Worm (Caenorhabditis elegans): ENCODE results near the gene C36H8.1.

DNA sequence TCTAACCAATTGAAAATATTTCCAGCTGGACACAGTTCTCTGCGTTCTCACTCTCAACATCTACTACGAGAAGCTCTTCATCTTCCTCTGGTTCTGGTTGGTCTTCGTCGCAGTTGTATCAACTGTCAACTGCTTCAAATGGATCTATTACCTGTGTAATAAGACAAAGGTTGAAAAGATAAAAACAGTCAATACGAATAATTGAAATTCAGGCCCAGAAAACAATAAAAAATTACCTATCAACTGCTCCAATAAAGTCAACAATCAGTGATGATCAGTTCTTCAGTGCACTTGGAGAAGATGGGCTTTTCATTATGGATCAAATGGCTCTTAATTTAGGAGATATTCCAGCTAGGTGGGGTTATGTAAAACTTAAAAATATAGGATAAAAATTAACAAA lies 4.1 kb upstream of the C36H8.1 start:
- TF ChIP-seq pha-4 (tag; optimal IDR thresholded peaks at IDR 0.05) (no peak), ztf-11 (tag; optimal IDR thresholded peaks at IDR 0.05) (no peak), nhr-76 (tag; optimal IDR thresholded peaks at IDR 0.05) (no peak), nhr-12 (tag; optimal IDR thresholded peaks at IDR 0.05) (no peak), mep-1 (tag; optimal IDR thresholded peaks at IDR 0.05) (no peak), lsy-2 (tag; optimal IDR thresholded peaks at IDR 0.05) (no peak), lin-32 (GFP tag; optimal IDR thresholded peaks at IDR 0.05) (no peak), nhr-237 (tag; optimal IDR thresholded peaks at IDR 0.05) (no peak), blmp-1 (tag; optimal IDR thresholded peaks at IDR 0.05) (no peak), unc-62 (GFP tag; optimal IDR thresholded peaks at IDR 0.05) (no peak), snpc-4 (tag; optimal IDR thresholded peaks at IDR 0.05) (no peak), ces-1 (GFP tag; optimal IDR thresholded peaks at IDR 0.05) (no peak), unc-39 (tag; optimal IDR thresholded peaks at IDR 0.05) (no peak), elt-3 (tag; optimal IDR thresholded peaks at IDR 0.05) (no peak)
